Fruit fly (Drosophila melanogaster) whole organism, embryonic: ENCODE results near the gene ash1.

Experiments
- Adf1 ChIP-seq: fragments of 200-800 bp; sonication (Bioruptor generic); IDR thresholded peaks from 2 replicates; pipeline ENCODE4 v1.3.6; 2022; ENCODE audit warnings: missing biosample characterization, missing genetic modification characterization
- Atf-2 ChIP-seq: fragments of 200-800 bp; sonication (Bioruptor generic); optimal IDR thresholded peaks from 2 replicates; lab custom pipeline; 2016; ENCODE audit warnings: missing biosample characterization, missing genetic modification characterization
- B-H1 ChIP-seq: fragments of 200-800 bp; sonication (Bioruptor generic); IDR thresholded peaks from 3 replicates; pipeline ENCODE4 v1.3.6; 2022; ENCODE audit warnings: missing biosample characterization, missing genetic modification characterization
- C15 ChIP-seq: fragments of 200-800 bp; sonication (Bioruptor generic); IDR thresholded peaks from 3 replicates; pipeline ENCODE4 v1.3.6; 2022; ENCODE audit warnings: missing biosample characterization, missing genetic modification characterization
- CG10366 ChIP-seq: fragments of 200-800 bp; sonication (Bioruptor generic); IDR thresholded peaks from 2 replicates; pipeline ENCODE4 v1.3.6; 2022; ENCODE audit warnings: missing biosample characterization, missing genetic modification characterization
- CG10959 ChIP-seq: fragments of 200-800 bp; sonication (Bioruptor generic); IDR thresholded peaks from 2 replicates; pipeline ENCODE4 v1.3.6; 2022; ENCODE audit warnings: missing biosample characterization, missing genetic modification characterization
- CG11093 ChIP-seq: fragments of 200-800 bp; sonication (Bioruptor generic); IDR thresholded peaks from 3 replicates; pipeline ENCODE4 v1.3.6; 2022; ENCODE audit warnings: missing biosample characterization, missing genetic modification characterization
- CG12071 ChIP-seq: fragments of 200-800 bp; sonication (Bioruptor generic); optimal IDR thresholded peaks from 3 replicates; lab custom pipeline; 2018; ENCODE audit warnings: missing biosample characterization, mild to moderate bottlenecking, missing genetic modification characterization
- CG16779 ChIP-seq: fragments of 200-800 bp; sonication (Bioruptor generic); IDR thresholded peaks from 2 replicates; pipeline ENCODE4 v1.3.6; 2022; ENCODE audit warnings: missing biosample characterization, missing genetic modification characterization
- CG2129 ChIP-seq: fragments of 200-800 bp; sonication (Bioruptor generic); IDR thresholded peaks from 2 replicates; pipeline ENCODE4 v1.3.6; 2022; ENCODE audit warnings: missing biosample characterization, missing genetic modification characterization; ENCODE audit not compliant: partially characterized antibody
- CG2712 ChIP-seq: fragments of 200-800 bp; optimal IDR thresholded peaks from 3 replicates; lab custom pipeline; 2019; ENCODE audit warnings: missing biosample characterization, mild to moderate bottlenecking, missing genetic modification characterization, moderate library complexity
- CG3065 ChIP-seq: fragments of 200-800 bp; sonication (Bioruptor generic); optimal IDR thresholded peaks from 2 replicates; lab custom pipeline; 2016; ENCODE audit warnings: missing biosample characterization, missing genetic modification characterization
- CG33557 ChIP-seq: fragments of 200-800 bp; sonication (Bioruptor generic); optimal IDR thresholded peaks from 2 replicates; lab custom pipeline; 2019; ENCODE audit warnings: missing biosample characterization, mild to moderate bottlenecking, missing genetic modification characterization, moderate library complexity
- CG4328 ChIP-seq: fragments of 200-800 bp; sonication (Bioruptor generic); optimal IDR thresholded peaks from 3 replicates; lab custom pipeline; 2017; ENCODE audit warnings: missing biosample characterization, missing genetic modification reagents, missing genetic modification characterization
- CG43689 ChIP-seq: fragments of 200-800 bp; sonication (Bioruptor generic); IDR thresholded peaks from 2 replicates; pipeline ENCODE4 v1.3.6; 2022; ENCODE audit warnings: missing biosample characterization, missing genetic modification characterization
- CG7357 ChIP-seq: fragments of 200-800 bp; sonication (Bioruptor generic); IDR thresholded peaks from 3 replicates; pipeline ENCODE4 v1.3.6; 2022; ENCODE audit warnings: missing biosample characterization, missing genetic modification characterization
- CG7963 ChIP-seq: fragments of 200-800 bp; sonication (Bioruptor generic); IDR thresholded peaks from 3 replicates; pipeline ENCODE4 v1.3.6; 2022; ENCODE audit warnings: missing biosample characterization, missing genetic modification characterization; ENCODE audit not compliant: partially characterized antibody
- CG8089 ChIP-seq: fragments of 200-800 bp; sonication (Bioruptor generic); optimal IDR thresholded peaks from 3 replicates; lab custom pipeline; 2016; ENCODE audit warnings: missing biosample characterization, missing genetic modification characterization
- CG8765 ChIP-seq: fragments of 200-800 bp; sonication (Bioruptor generic); IDR thresholded peaks from 2 replicates; pipeline ENCODE4 v1.3.6; 2022; ENCODE audit warnings: missing biosample characterization, missing genetic modification characterization
- CG9797 ChIP-seq: fragments of 200-800 bp; sonication (Bioruptor generic); optimal IDR thresholded peaks from 3 replicates; lab custom pipeline; 2018; ENCODE audit warnings: missing biosample characterization, mild to moderate bottlenecking, missing genetic modification characterization
- Chrac-16 ChIP-seq: fragments of 200-800 bp; sonication (Bioruptor generic); optimal IDR thresholded peaks from 3 replicates; lab custom pipeline; 2016; ENCODE audit warnings: missing biosample characterization, missing genetic modification characterization
- Elba2 ChIP-seq: fragments of 200-800 bp; sonication (Bioruptor generic); optimal IDR thresholded peaks from 3 replicates; lab custom pipeline; 2016; ENCODE audit warnings: missing biosample characterization, missing genetic modification characterization
- Ets97D ChIP-seq: fragments of 200-800 bp; sonication (Bioruptor generic); optimal IDR thresholded peaks from 3 replicates; lab custom pipeline; 2016; ENCODE audit warnings: missing biosample characterization, missing genetic modification characterization
- Fer2 ChIP-seq: fragments of 200-800 bp; sonication (Bioruptor generic); optimal IDR thresholded peaks from 2 replicates; lab custom pipeline; 2018; ENCODE audit warnings: missing biosample characterization, mild to moderate bottlenecking, missing genetic modification characterization, moderate library complexity
- H15 ChIP-seq: fragments of 200-800 bp; sonication (Bioruptor generic); IDR thresholded peaks from 3 replicates; pipeline ENCODE4 v1.3.6; 2022; ENCODE audit warnings: missing biosample characterization, missing genetic modification characterization
- Jarid2 ChIP-seq: fragments of 200-800 bp; sonication (Bioruptor generic); optimal IDR thresholded peaks from 3 replicates; lab custom pipeline; 2017; ENCODE audit warnings: mild to moderate bottlenecking, missing biosample characterization, missing genetic modification reagents, missing genetic modification characterization
- Mrtf ChIP-seq: fragments of 200-800 bp; sonication (Bioruptor generic); IDR thresholded peaks from 3 replicates; pipeline ENCODE4 v1.3.6; 2022; ENCODE audit warnings: missing biosample characterization, missing genetic modification characterization
- NC2β ChIP-seq: fragments of 200-800 bp; sonication (Bioruptor generic); optimal IDR thresholded peaks from 2 replicates; lab custom pipeline; 2016; ENCODE audit warnings: missing biosample characterization, missing genetic modification characterization
- Rfx ChIP-seq: fragments of 200-800 bp; sonication (Bioruptor generic); IDR thresholded peaks from 2 replicates; pipeline ENCODE4 v1.3.6; 2022; ENCODE audit warnings: missing biosample characterization, missing genetic modification characterization
- Sry-δ ChIP-seq: fragments of 200-800 bp; sonication (Bioruptor generic); optimal IDR thresholded peaks from 2 replicates; lab custom pipeline; 2016; ENCODE audit warnings: missing biosample characterization, missing genetic modification characterization
- Ssrp ChIP-seq: fragments of 200-800 bp; sonication (Bioruptor generic); optimal IDR thresholded peaks from 2 replicates; lab custom pipeline; 2018; ENCODE audit warnings: missing biosample characterization, mild to moderate bottlenecking, missing genetic modification characterization, moderate library complexity
- aop ChIP-seq: fragments of 200-800 bp; sonication (Bioruptor generic); IDR thresholded peaks from 2 replicates; pipeline ENCODE4 v1.3.6; 2022; ENCODE audit warnings: missing biosample characterization, missing genetic modification characterization
- da ChIP-seq: fragments of 200-800 bp; sonication (Bioruptor generic); optimal IDR thresholded peaks from 2 replicates; lab custom pipeline; 2016; ENCODE audit warnings: missing biosample characterization, missing genetic modification characterization
- danr ChIP-seq: fragments of 200-800 bp; sonication (Bioruptor generic); IDR thresholded peaks from 2 replicates; pipeline ENCODE4 v1.3.6; 2022; ENCODE audit warnings: missing biosample characterization, missing genetic modification characterization
- disco-r ChIP-seq: fragments of 200-800 bp; sonication (Bioruptor generic); optimal IDR thresholded peaks from 2 replicates; lab custom pipeline; 2016; ENCODE audit warnings: missing biosample characterization, missing genetic modification characterization
- dysf ChIP-seq: fragments of 200-800 bp; sonication (Bioruptor generic); IDR thresholded peaks from 3 replicates; pipeline ENCODE4 v1.3.6; 2022; ENCODE audit warnings: missing biosample characterization, missing genetic modification characterization
- ewg ChIP-seq: fragments of 200-800 bp; sonication (Bioruptor generic); optimal IDR thresholded peaks from 3 replicates; lab custom pipeline; 2017; ENCODE audit warnings: mild to moderate bottlenecking, missing biosample characterization, missing genetic modification reagents, missing genetic modification characterization
- fd102C ChIP-seq: fragments of 200-800 bp; sonication (Bioruptor generic); optimal IDR thresholded peaks from 2 replicates; lab custom pipeline; 2018; ENCODE audit warnings: missing biosample characterization, mild to moderate bottlenecking, missing genetic modification characterization, moderate library complexity
- fru ChIP-seq: fragments of >200 bp; optimal IDR thresholded peaks from 2 replicates; lab custom pipeline; 2017
- knrl ChIP-seq: fragments of 200-800 bp; sonication (Bioruptor generic); IDR thresholded peaks from 3 replicates; pipeline ENCODE4 v1.3.6; 2022; ENCODE audit warnings: missing biosample characterization, missing genetic modification characterization; ENCODE audit not compliant: partially characterized antibody
- lbe ChIP-seq: fragments of 200-800 bp; sonication (Bioruptor generic); optimal IDR thresholded peaks from 2 replicates; lab custom pipeline; 2016; ENCODE audit warnings: missing biosample characterization, mild to moderate bottlenecking, missing genetic modification characterization
- lov ChIP-seq, 2 experiments: fragments of 200-800 bp in 1 of 2; fragments of >200 bp in 1 of 2; sonication (Bioruptor generic) in 1 of 2; IDR thresholded peaks in 1 of 2; optimal IDR thresholded peaks in 1 of 2; 2 replicates in 1 of 2; 3 replicates in 1 of 2; pipeline versions ENCODE4 v1.3.6 to Lab custom; 2017 to 2022; ENCODE audit warnings: missing biosample characterization in 1 of 2, missing genetic modification characterization in 1 of 2
- mld ChIP-seq: fragments of 200-800 bp; sonication (Bioruptor generic); IDR thresholded peaks from 3 replicates; pipeline ENCODE4 v1.3.6; 2022; ENCODE audit warnings: missing biosample characterization, missing genetic modification characterization; ENCODE audit not compliant: partially characterized antibody
- pan ChIP-seq, 4 experiments: fragments of >200 bp in 3 of 4; fragments of 200-800 bp in 1 of 4; sonication (Bioruptor generic) in 1 of 4; optimal IDR thresholded peaks in 3 of 4; IDR thresholded peaks in 1 of 4; 2 replicates each; pipeline versions ENCODE4 v1.3.6 to Lab custom; 2017 to 2022; ENCODE audit warnings: missing biosample characterization in 2 of 4, missing genetic modification characterization in 2 of 4, mixed read lengths in 1 of 4
- pb ChIP-seq: fragments of 200-800 bp; sonication (Bioruptor generic); optimal IDR thresholded peaks from 3 replicates; lab custom pipeline; 2016; ENCODE audit warnings: missing biosample characterization, missing genetic modification characterization
- pfk ChIP-seq: fragments of 200-800 bp; sonication (Bioruptor generic); optimal IDR thresholded peaks from 2 replicates; lab custom pipeline; 2018; ENCODE audit warnings: missing biosample characterization, mild to moderate bottlenecking, missing genetic modification characterization, moderate library complexity
- salm ChIP-seq: fragments of 200-800 bp; sonication (Bioruptor generic); optimal IDR thresholded peaks from 2 replicates; lab custom pipeline; 2018; ENCODE audit warnings: missing biosample characterization, mild to moderate bottlenecking, missing genetic modification characterization
- tna ChIP-seq: fragments of 200-800 bp; sonication (Bioruptor generic); IDR thresholded peaks from 2 replicates; pipeline ENCODE4 v1.3.6; 2022; ENCODE audit warnings: missing biosample characterization, missing genetic modification characterization; ENCODE audit not compliant: partially characterized antibody
- trem ChIP-seq: fragments of 200-800 bp; optimal IDR thresholded peaks from 3 replicates; lab custom pipeline; 2019; ENCODE audit warnings: missing biosample characterization, mild to moderate bottlenecking, missing genetic modification characterization, moderate library complexity
- zen ChIP-seq: fragments of 200-800 bp; sonication (Bioruptor generic); optimal IDR thresholded peaks from 3 replicates; lab custom pipeline; 2018; ENCODE audit warnings: missing biosample characterization, mild to moderate bottlenecking, missing genetic modification characterization, moderate library complexity

Gene ash1

DNA sequence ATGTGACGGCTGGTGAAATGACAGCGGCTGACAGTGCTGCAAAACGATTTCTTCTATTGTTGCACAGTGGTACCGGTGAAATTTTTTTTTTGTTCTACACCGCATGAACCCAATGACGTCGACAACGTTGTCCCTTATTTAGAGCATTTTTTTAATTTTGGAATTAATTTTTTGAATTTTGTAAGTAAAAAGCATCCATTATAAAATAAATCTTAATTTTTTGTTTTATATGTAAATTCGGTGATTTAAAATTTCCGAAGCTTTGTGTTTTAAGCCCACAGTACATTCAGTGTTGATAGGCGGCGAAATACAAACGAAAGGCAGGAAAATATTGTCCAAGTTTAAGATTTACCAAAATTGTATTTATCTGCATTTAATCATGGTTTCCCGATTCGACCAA lies 13.6 kb upstream of the ash1 start, which contains the start of the genes Lon and PIG-F (continued):
- TF ChIP-seq CG2129 (GFP tag; lab: Robert Waterston, UW): no peak
- TF ChIP-seq pfk (GFP tag; lab: Kevin White, UChicago): peak; percentile 77
- TF ChIP-seq Jarid2 (GFP tag; lab: Kevin White, UChicago): peak; percentile 94
- peak; percentile 99 for TF ChIP-seq zen (tag; lab: Kevin White, UChicago)
- TF ChIP-seq CG10959 (GFP tag; lab: Robert Waterston, UW): peak; percentile 98
- peak; percentile 99 for TF ChIP-seq dysf (GFP tag; lab: Robert Waterston, UW)
- peak; percentile 98 for TF ChIP-seq H15 (GFP tag; lab: Robert Waterston, UW)
- peak; percentile 98 for TF ChIP-seq lbe (GFP tag; lab: Kevin White, UChicago)
- peak; percentile 99 for TF ChIP-seq Ssrp (tag; lab: Kevin White, UChicago)
- TF ChIP-seq CG7357 (GFP tag; lab: Robert Waterston, UW): peak; percentile 97
- peak; percentile 94 for TF ChIP-seq fd102C (GFP tag; lab: Kevin White, UChicago)
- TF ChIP-seq CG16779 (GFP tag; lab: Robert Waterston, UW): peak; percentile 93
- TF ChIP-seq NC2β (GFP tag; lab: Kevin White, UChicago): peak; percentile 97
- peak; percentile 99 for TF ChIP-seq CG4328 (GFP tag; lab: Kevin White, UChicago)
- peak; percentile 98 for TF ChIP-seq Mrtf (GFP tag; lab: Robert Waterston, UW)
- peak; percentile 100 for TF ChIP-seq CG33557 (GFP tag; lab: Kevin White, UChicago)
- TF ChIP-seq Ets97D (GFP tag; lab: Kevin White, UChicago): peak; percentile 95
- TF ChIP-seq Fer2 (tag; lab: Kevin White, UChicago): peak; percentile 99
- peak; percentile 88 for TF ChIP-seq Adf1 (GFP tag; lab: Robert Waterston, UW)
- TF ChIP-seq da (GFP tag; lab: Kevin White, UChicago): peak; percentile 97
- peak; percentile 99 for TF ChIP-seq CG2712
- peak; percentile 97 for TF ChIP-seq CG10366 (GFP tag; lab: Robert Waterston, UW)
- TF ChIP-seq mld: 0 out of 3 replicates have a peak, but pooled peaks have one; percentile 15
- peak; percentile 68 for TF ChIP-seq CG9797 (GFP tag; lab: Kevin White, UChicago)
- TF ChIP-seq CG12071: peak; percentile 93
- peak; percentile 98 for TF ChIP-seq Atf-2 (GFP tag; lab: Kevin White, UChicago)
- TF ChIP-seq fru (lab: Kevin White, UChicago): no peak
- peak; percentile 58 for TF ChIP-seq CG7963
- TF ChIP-seq Chrac-16 (GFP tag; lab: Kevin White, UChicago): peak; percentile 100
- TF ChIP-seq salm (tag; lab: Kevin White, UChicago): peak; percentile 98
- TF ChIP-seq Elba2 (GFP tag; lab: Kevin White, UChicago): peak; percentile 97
- TF ChIP-seq lov (optimal IDR thresholded peaks at IDR 0.05; lab: Kevin White, UChicago): no peak
- peak; percentile 95 for TF ChIP-seq lov (GFP tag; IDR thresholded peaks at IDR 0.05; lab: Robert Waterston, UW)
- TF ChIP-seq CG8089 (GFP tag; lab: Kevin White, UChicago): peak; percentile 97
- peak; percentile 99 for TF ChIP-seq CG3065
- peak; percentile 99 for TF ChIP-seq CG11093 (GFP tag; lab: Robert Waterston, UW)
- TF ChIP-seq pan (optimal IDR thresholded peaks at IDR 0.05; lab: Kevin White, UChicago): no peak
- TF ChIP-seq pan (GFP tag; optimal IDR thresholded peaks at IDR 0.05 in 1 of 2, IDR thresholded peaks at IDR 0.05 in 1 of 2): peak in 1 of 2 experiments; percentile 99
- TF ChIP-seq pb (GFP tag; lab: Kevin White, UChicago): peak; percentile 92
- TF ChIP-seq trem: peak; percentile 97
- TF ChIP-seq knrl (GFP tag; lab: Robert Waterston, UW): peak; percentile 84
- peak; percentile 99 for TF ChIP-seq Rfx (GFP tag; lab: Robert Waterston, UW)
- TF ChIP-seq danr (GFP tag; lab: Robert Waterston, UW): peak; percentile 97
- peak; percentile 97 for TF ChIP-seq B-H1
- TF ChIP-seq C15 (GFP tag; lab: Robert Waterston, UW): peak; percentile 95
- TF ChIP-seq CG43689 (GFP tag; lab: Robert Waterston, UW): peak; percentile 94
- TF ChIP-seq tna (GFP tag; lab: Robert Waterston, UW): no peak; the same call in 1 of the 2 replicates
- peak; percentile 96 for TF ChIP-seq disco-r (GFP tag; lab: Kevin White, UChicago)
- peak; percentile 77 for TF ChIP-seq Sry-δ
- peak; percentile 98 for TF ChIP-seq ewg (GFP tag; lab: Kevin White, UChicago)
- TF ChIP-seq aop (GFP tag; lab: Robert Waterston, UW): peak; percentile 59; the same call in 1 of the 2 replicates
- TF ChIP-seq CG8765 (GFP tag; lab: Robert Waterston, UW): peak; percentile 98
